Worm (Caenorhabditis elegans): ENCODE results near the gene K10D6.4.

DNA sequence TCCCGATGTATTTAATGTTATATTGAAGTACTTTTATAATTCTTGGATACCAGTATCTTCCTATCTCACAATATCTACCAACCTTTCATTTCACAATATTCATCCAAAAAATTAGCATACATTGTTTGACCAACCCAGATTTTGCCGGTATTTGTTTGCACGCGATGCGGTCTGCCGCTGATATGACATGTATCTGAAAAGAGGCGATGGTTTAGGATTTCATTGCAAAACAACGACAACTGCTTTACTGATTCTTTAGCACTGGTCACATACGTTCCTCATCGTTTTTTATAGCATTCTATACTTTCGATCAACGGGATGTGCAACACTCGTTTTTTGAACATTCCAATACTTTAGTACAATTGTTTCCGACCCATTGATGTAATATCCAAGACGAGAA, 46.1 kb downstream of the K10D6.4 start, which contains the start of gene mam-4:
- TF ChIP-seq mls-2 (tag; optimal IDR thresholded peaks at IDR 0.05) (no peak), nhr-28 (tag; optimal IDR thresholded peaks at IDR 0.05) (no peak), unc-62 (GFP tag; optimal IDR thresholded peaks at IDR 0.05) (no peak), pha-4 (tag; optimal IDR thresholded peaks at IDR 0.05) (no peak), ztf-11 (tag; optimal IDR thresholded peaks at IDR 0.05) (no peak), snpc-4 (tag; optimal IDR thresholded peaks at IDR 0.05) (no peak), mep-1 (tag; optimal IDR thresholded peaks at IDR 0.05) (no peak), unc-39 (tag; optimal IDR thresholded peaks at IDR 0.05) (no peak), lin-13 (tag; optimal IDR thresholded peaks at IDR 0.05) (no peak), nhr-76 (tag; optimal IDR thresholded peaks at IDR 0.05) (no peak), lsy-2 (tag; optimal IDR thresholded peaks at IDR 0.05) (no peak)

All from whole organism, mixed stage, embryonic.